Fruit fly (Drosophila melanogaster) whole organism, pupa: Measurements from ENCODE around the gene beta-Spec.

Experiments
- CG10348 ChIP-seq: fragments of 200-800 bp; sonication (Bioruptor generic); IDR thresholded peaks from 2 replicates; pipeline ENCODE4 v1.3.6; 2022; ENCODE audit warnings: missing biosample characterization, missing genetic modification characterization
- CG12605 ChIP-seq: fragments of 200-800 bp; sonication (Bioruptor generic); IDR thresholded peaks from 2 replicates; pipeline ENCODE4 v1.3.6; 2022; ENCODE audit warnings: missing biosample characterization, missing genetic modification characterization
- CG13204 ChIP-seq: fragments of 200-800 bp; sonication (Bioruptor generic); optimal IDR thresholded peaks from 2 replicates; lab custom pipeline; 2018; ENCODE audit warnings: missing biosample characterization, mild to moderate bottlenecking, missing genetic modification characterization, moderate library complexity
- CG14655 ChIP-seq: fragments of 200-800 bp; sonication (Bioruptor generic); optimal IDR thresholded peaks from 3 replicates; lab custom pipeline; 2017; ENCODE audit warnings: mild to moderate bottlenecking, missing biosample characterization, missing genetic modification reagents, missing genetic modification characterization
- CG15710 ChIP-seq: fragments of 200-800 bp; sonication (Bioruptor generic); optimal IDR thresholded peaks from 2 replicates; lab custom pipeline; 2018; ENCODE audit warnings: missing biosample characterization, mild to moderate bottlenecking, missing genetic modification characterization, moderate library complexity
- CG17806 ChIP-seq: fragments of 200-800 bp; sonication (Bioruptor generic); optimal IDR thresholded peaks from 2 replicates; lab custom pipeline; 2018; ENCODE audit warnings: missing biosample characterization, mild to moderate bottlenecking, missing genetic modification characterization, moderate library complexity
- CG32121 ChIP-seq: fragments of 200-800 bp; sonication (Bioruptor generic); IDR thresholded peaks from 2 replicates; pipeline ENCODE4 v1.3.6; 2022; ENCODE audit warnings: missing biosample characterization, missing genetic modification characterization
- CG34367 ChIP-seq: fragments of 200-800 bp; sonication (Bioruptor generic); optimal IDR thresholded peaks from 2 replicates; lab custom pipeline; 2018; ENCODE audit warnings: missing biosample characterization, mild to moderate bottlenecking, missing genetic modification characterization
- CG4496 ChIP-seq: fragments of 200-800 bp; sonication (Bioruptor generic); IDR thresholded peaks from 3 replicates; pipeline ENCODE4 v1.3.6; 2022; ENCODE audit warnings: missing biosample characterization, missing genetic modification characterization
- CG8159 ChIP-seq: fragments of 200-800 bp; sonication (Bioruptor generic); optimal IDR thresholded peaks from 3 replicates; lab custom pipeline; 2018; ENCODE audit warnings: missing biosample characterization, mild to moderate bottlenecking, missing genetic modification characterization, moderate library complexity
- CG8301 ChIP-seq: fragments of 200-800 bp; sonication (Bioruptor generic); optimal IDR thresholded peaks from 2 replicates; lab custom pipeline; 2018; ENCODE audit warnings: missing biosample characterization, mild to moderate bottlenecking, missing genetic modification characterization
- CG9948 ChIP-seq: fragments of 200-800 bp; sonication (Bioruptor generic); optimal IDR thresholded peaks from 2 replicates; lab custom pipeline; 2018; ENCODE audit warnings: missing biosample characterization, mild to moderate bottlenecking, missing genetic modification characterization, moderate library complexity
- D1 ChIP-seq: fragments of 200-800 bp; sonication (Bioruptor generic); optimal IDR thresholded peaks from 2 replicates; lab custom pipeline; 2018; ENCODE audit warnings: missing biosample characterization, mild to moderate bottlenecking, missing genetic modification characterization, moderate library complexity
- EcR ChIP-seq: fragments of 200-800 bp; sonication (Bioruptor generic); optimal IDR thresholded peaks from 3 replicates; lab custom pipeline; 2019; ENCODE audit warnings: missing biosample characterization, missing genetic modification characterization, mild to moderate bottlenecking, moderate library complexity, missing genetic modification reagents
- Ets98B ChIP-seq: fragments of 200-800 bp; sonication (Bioruptor generic); IDR thresholded peaks from 2 replicates; pipeline ENCODE4 v1.3.6; 2022; ENCODE audit warnings: missing biosample characterization, missing genetic modification characterization
- Pif1A ChIP-seq: fragments of 200-800 bp; sonication (Bioruptor generic); optimal IDR thresholded peaks from 3 replicates; lab custom pipeline; 2016; ENCODE audit warnings: missing biosample characterization, missing genetic modification characterization
- Pif1B ChIP-seq: fragments of 200-800 bp; sonication (Bioruptor generic); optimal IDR thresholded peaks from 3 replicates; lab custom pipeline; 2016; ENCODE audit warnings: missing biosample characterization, missing genetic modification characterization
- Snoo ChIP-seq: fragments of 200-800 bp; sonication (Bioruptor generic); optimal IDR thresholded peaks from 3 replicates; lab custom pipeline; 2017; ENCODE audit warnings: missing biosample characterization, mild to moderate bottlenecking, missing genetic modification characterization, inconsistent platforms
- fd96Ca ChIP-seq: fragments of 200-800 bp; sonication (Bioruptor generic); IDR thresholded peaks from 3 replicates; pipeline ENCODE4 v1.3.6; 2022; ENCODE audit warnings: missing biosample characterization, missing genetic modification characterization
- gl ChIP-seq: fragments of 200-800 bp; sonication (Bioruptor generic); optimal IDR thresholded peaks from 2 replicates; lab custom pipeline; 2018; ENCODE audit warnings: missing biosample characterization, mild to moderate bottlenecking, missing genetic modification characterization
- rn ChIP-seq: fragments of 200-800 bp; sonication (Bioruptor generic); IDR thresholded peaks from 2 replicates; pipeline ENCODE4 v1.3.6; 2022; ENCODE audit warnings: missing biosample characterization, missing genetic modification characterization

Gene beta-Spec

dm6 chrX:17707691-17708090, 50.5 kb downstream of the beta-Spec start:
- TF ChIP-seq CG12605 (GFP tag; lab: Robert Waterston, UW) (no peak), EcR (GFP tag; lab: Kevin White, UChicago) (peak; percentile 4)

dm6 chrX:17708843-17709242, 51.7 kb downstream of the beta-Spec start:
- no peak for TF ChIP-seq CG32121 (GFP tag; lab: Robert Waterston, UW)
- peak; percentile 93 for TF ChIP-seq CG8159 (tag; lab: Kevin White, UChicago)

DNA sequence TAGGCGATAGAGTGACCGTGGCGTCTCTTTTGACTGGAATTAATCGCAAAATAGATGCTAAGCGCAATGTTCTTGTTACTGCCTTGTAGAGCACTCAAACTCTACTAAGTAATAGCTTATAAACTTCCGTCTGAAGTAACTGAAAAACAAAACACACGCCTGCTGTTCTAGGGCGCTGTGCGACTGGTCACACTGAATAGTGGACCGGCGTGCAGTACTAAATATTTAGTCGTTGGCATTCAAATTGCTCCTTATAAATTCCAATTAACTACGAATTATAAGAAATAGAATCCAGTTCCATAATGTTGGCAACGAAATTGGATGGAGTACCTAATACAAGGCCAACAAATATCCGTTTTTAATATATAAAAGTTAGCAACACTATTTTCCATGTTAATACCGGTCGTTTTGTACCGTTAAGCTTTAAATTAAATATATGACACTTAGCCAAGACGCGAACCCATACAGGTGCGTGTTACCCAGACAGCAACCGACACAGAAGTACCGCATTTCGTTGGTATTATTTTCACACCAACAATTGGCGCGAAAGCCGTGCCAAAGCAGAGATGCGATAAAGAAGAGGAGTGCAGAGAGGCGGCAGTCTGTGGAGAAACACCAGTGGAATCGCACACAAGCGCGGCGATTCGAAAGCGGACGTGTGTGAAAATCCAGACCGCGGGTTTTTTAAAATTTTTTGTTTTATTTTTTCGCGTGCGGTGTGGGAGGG, 52.5 kb downstream of the beta-Spec start, which contains the start of the genes CG8173 and raskol:
TSS of gene CG8173 (minus strand) at position 108 of the 727 bp plus-strand sequence.
TSS of gene raskol (plus strand) at position 599 of the 727 bp plus-strand sequence.
- TF ChIP-seq EcR (GFP tag; lab: Kevin White, UChicago) = no peak
- TF ChIP-seq Pif1B (GFP tag; lab: Kevin White, UChicago) = no peak
- TF ChIP-seq CG9948 (tag; lab: Kevin White, UChicago) = no peak
- no peak for TF ChIP-seq fd96Ca (GFP tag; lab: Robert Waterston, UW)
- no peak for TF ChIP-seq CG8301 (tag; lab: Kevin White, UChicago)
- no peak for TF ChIP-seq CG14655 (GFP tag; lab: Kevin White, UChicago)
- no peak for TF ChIP-seq rn (GFP tag; lab: Robert Waterston, UW)
- TF ChIP-seq CG34367 (tag; lab: Kevin White, UChicago) = no peak
- TF ChIP-seq CG4496 (GFP tag; lab: Robert Waterston, UW) = peak; percentile 41; the same call in 1 of the 3 replicates
- peak; percentile 20 for TF ChIP-seq CG8159 (tag; lab: Kevin White, UChicago)
- no peak for TF ChIP-seq CG32121 (GFP tag; lab: Robert Waterston, UW)
- no peak for TF ChIP-seq Pif1A
- peak; percentile 53; the same call in 1 of the 2 replicates for TF ChIP-seq Ets98B (GFP tag; lab: Robert Waterston, UW)
- no peak for TF ChIP-seq CG13204
- peak; percentile 1 for TF ChIP-seq Snoo (tag; lab: Kevin White, UChicago)
- TF ChIP-seq CG17806 (tag; lab: Kevin White, UChicago) = no peak
- peak; percentile 44 for TF ChIP-seq CG12605 (GFP tag; lab: Robert Waterston, UW)
- TF ChIP-seq CG15710 (tag; lab: Kevin White, UChicago) = no peak
- TF ChIP-seq gl (tag; lab: Kevin White, UChicago) = no peak

- TF ChIP-seq Pif1B (GFP tag; lab: Kevin White, UChicago) = no peak
Measured at dm6 chrX:17710273-17711085, 53.3 kb downstream of the beta-Spec start.

DNA sequence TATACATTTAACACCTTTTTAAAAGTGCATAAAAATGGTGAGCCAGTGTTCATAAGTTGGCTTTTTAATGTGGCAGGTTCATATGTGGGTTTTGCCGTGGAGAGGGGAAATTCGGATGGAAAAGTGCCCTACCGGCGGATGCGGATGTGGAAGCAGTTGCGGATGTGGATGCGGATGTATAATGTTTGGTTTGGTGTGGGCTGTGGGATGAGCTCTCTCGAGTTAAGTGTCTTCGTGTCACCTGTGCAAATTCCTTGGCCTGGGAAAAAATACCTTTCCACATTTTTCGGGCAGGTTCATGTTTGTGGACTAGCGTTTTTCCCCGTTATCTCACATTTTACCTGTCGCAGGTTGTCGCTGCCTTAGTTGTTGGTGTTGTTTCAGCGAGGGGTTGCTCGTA, 54.7 kb downstream of the beta-Spec start:
- TF ChIP-seq CG8301 (tag; lab: Kevin White, UChicago) (no peak), CG10348 (GFP tag; lab: Robert Waterston, UW) (no peak), Ets98B (GFP tag; lab: Robert Waterston, UW) (no peak), CG14655 (GFP tag; lab: Kevin White, UChicago) (no peak), CG4496 (GFP tag; lab: Robert Waterston, UW) (no peak), fd96Ca (GFP tag; lab: Robert Waterston, UW) (no peak), CG13204 (no peak)

dm6 chrX:17712466-17712865, 55.3 kb downstream of the beta-Spec start:
- TF ChIP-seq CG17806 (tag; lab: Kevin White, UChicago) (no peak), CG9948 (tag; lab: Kevin White, UChicago) (peak; percentile 11), CG15710 (tag; lab: Kevin White, UChicago) (no peak)

dm6 chrX:17712995-17713739, 56.0 kb downstream of the beta-Spec start:
- TF ChIP-seq CG8301 (tag; lab: Kevin White, UChicago) (peak; percentile 54), CG13204 (no peak), Pif1A (no peak), Snoo (tag; lab: Kevin White, UChicago) (no peak), CG12605 (GFP tag; lab: Robert Waterston, UW) (no peak), CG17806 (tag; lab: Kevin White, UChicago) (peak; percentile 44), rn (GFP tag; lab: Robert Waterston, UW) (no peak), gl (tag; lab: Kevin White, UChicago) (no peak), CG8159 (tag; lab: Kevin White, UChicago) (peak; percentile 39), CG34367 (tag; lab: Kevin White, UChicago) (no peak), CG32121 (GFP tag; lab: Robert Waterston, UW) (no peak), fd96Ca (GFP tag; lab: Robert Waterston, UW) (no peak), D1 (tag; lab: Kevin White, UChicago) (no peak), Ets98B (GFP tag; lab: Robert Waterston, UW) (peak; percentile 8; the same call in 1 of the 2 replicates), CG4496 (GFP tag; lab: Robert Waterston, UW) (peak; percentile 62), EcR (GFP tag; lab: Kevin White, UChicago) (no peak), CG15710 (tag; lab: Kevin White, UChicago) (no peak), CG10348 (GFP tag; lab: Robert Waterston, UW) (no peak), CG14655 (GFP tag; lab: Kevin White, UChicago) (peak; percentile 70), CG9948 (tag; lab: Kevin White, UChicago) (peak; percentile 18), Pif1B (GFP tag; lab: Kevin White, UChicago) (peak; percentile 3)
